Worm (Caenorhabditis elegans) whole organism, young adult: ENCODE data around the gene F27E5.9.

ENCODE experiments used
- F37B4.10 ChIP-seq: fragments of 200-800 bp; sonication (Bioruptor generic); IDR thresholded peaks from 2 replicates; pipeline ENCODE4 v1.3.6; 2022; ENCODE audit warnings: missing genetic modification characterization, missing compliant biosample characterization
- Y53F4B.3 ChIP-seq: fragments of 200-800 bp; sonication (Bioruptor generic); IDR thresholded peaks from 2 replicates; pipeline ENCODE4 v1.3.6; 2022; ENCODE audit warnings: missing genetic modification reagents, missing genetic modification characterization, missing compliant biosample characterization
- Y56A3A.18 ChIP-seq: fragments of 200-800 bp; sonication (Bioruptor generic); IDR thresholded peaks from 2 replicates; pipeline ENCODE4 v1.3.6; 2022; ENCODE audit warnings: missing genetic modification reagents, missing genetic modification characterization, missing compliant biosample characterization
- ccch-3 ChIP-seq: fragments of 200-800 bp; sonication (Bioruptor generic); optimal IDR thresholded peaks from 2 replicates; lab custom pipeline; 2018; ENCODE audit warnings: mild to moderate bottlenecking, missing genetic modification characterization, missing compliant biosample characterization
- ceh-27 ChIP-seq: fragments of 200-800 bp; sonication (Bioruptor generic); optimal IDR thresholded peaks from 2 replicates; lab custom pipeline; 2018; ENCODE audit warnings: mild to moderate bottlenecking, missing genetic modification characterization, moderate library complexity, missing compliant biosample characterization
- dpff-1 ChIP-seq: sonication (generic microtip); optimal IDR thresholded peaks from 2 replicates; lab custom pipeline; 2017; ENCODE audit warnings: mild to moderate bottlenecking, missing genetic modification characterization, missing compliant biosample characterization
- egl-44 ChIP-seq: fragments of 200-800 bp; sonication (Bioruptor generic); IDR thresholded peaks from 2 replicates; pipeline ENCODE4 v1.3.6; 2022; ENCODE audit warnings: missing genetic modification reagents, missing genetic modification characterization, missing compliant biosample characterization
- lin-26 ChIP-seq: fragments of 200-800 bp; sonication (Bioruptor generic); IDR thresholded peaks from 2 replicates; pipeline ENCODE4 v1.3.6; 2022; ENCODE audit warnings: missing genetic modification reagents, missing genetic modification characterization, missing compliant biosample characterization
- lir-1 ChIP-seq: fragments of 200-800 bp; sonication (Bioruptor generic); conservative IDR thresholded peaks from 2 replicates; pipeline ENCODE4 v1.3.6; 2022; ENCODE audit warnings: missing genetic modification reagents, missing genetic modification characterization, missing compliant biosample characterization
- repo-1 ChIP-seq: sonication (generic microtip); optimal IDR thresholded peaks from 2 replicates; lab custom pipeline; 2017; ENCODE audit warnings: mild to moderate bottlenecking, missing genetic modification characterization, missing compliant biosample characterization
- snpc-3.4 ChIP-seq: sonication (generic microtip); optimal IDR thresholded peaks from 2 replicates; lab custom pipeline; 2017; ENCODE audit warnings: missing genetic modification characterization, mild to moderate bottlenecking, missing compliant biosample characterization, antibody characterized with exemption, moderate library complexity, missing genotype, missing genetic modification reagents
- somi-1 ChIP-seq: fragments of 200-800 bp; sonication (Bioruptor generic); optimal IDR thresholded peaks from 2 replicates; lab custom pipeline; 2018; ENCODE audit warnings: mild to moderate bottlenecking, missing genetic modification characterization, missing compliant biosample characterization
- unc-130 ChIP-seq: sonication (generic microtip); optimal IDR thresholded peaks from 2 replicates; lab custom pipeline; 2016; ENCODE audit warnings: missing genetic modification reagents, missing genetic modification characterization, missing compliant biosample characterization

DNA sequence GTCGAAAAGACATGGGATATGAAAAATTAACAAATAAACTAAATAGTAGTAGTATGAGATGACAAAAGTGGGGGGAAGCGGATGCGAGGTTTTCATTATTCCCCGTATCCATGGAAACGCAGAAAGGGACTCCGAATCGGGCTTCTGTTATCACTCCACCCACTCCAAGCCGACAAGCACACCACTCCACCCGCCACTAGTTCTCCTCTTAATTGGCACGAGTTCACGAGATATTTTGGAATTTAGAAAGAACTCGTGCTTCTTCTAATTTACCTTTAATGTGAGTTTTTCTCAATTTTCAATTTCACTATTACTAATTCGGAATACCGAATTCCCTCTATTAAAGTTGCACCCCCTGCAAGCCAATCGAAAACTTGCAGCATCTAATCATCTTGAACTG lies 31.6 kb downstream of the F27E5.9 start:
- TF ChIP-seq ceh-27 (GFP tag; lab: Kevin White, UChicago) = no peak
- no peak for TF ChIP-seq lir-1 (GFP tag; lab: Robert Waterston, UW)
- TF ChIP-seq F37B4.10 (GFP tag; lab: Robert Waterston, UW) = no peak
- TF ChIP-seq somi-1 = no peak
- TF ChIP-seq Y56A3A.18 (GFP tag; lab: Robert Waterston, UW) = no peak
- TF ChIP-seq egl-44 (GFP tag; lab: Robert Waterston, UW) = no peak
- TF ChIP-seq lin-26 = no peak
- no peak for TF ChIP-seq snpc-3.4 (tag; lab: Kevin White, UChicago)
- no peak for TF ChIP-seq unc-130 (GFP tag; lab: Kevin White, UChicago)
- no peak for TF ChIP-seq repo-1 (tag; lab: Kevin White, UChicago)
- no peak for TF ChIP-seq dpff-1 (tag; lab: Kevin White, UChicago)
- TF ChIP-seq ccch-3 (GFP tag; lab: Kevin White, UChicago) = no peak
- no peak for TF ChIP-seq Y53F4B.3 (GFP tag; lab: Robert Waterston, UW)
